Worm (Caenorhabditis elegans) whole organism, L1 larva: Measurements from ENCODE around the gene T05A7.1.

Experiments
- ceh-8 ChIP-seq: fragments of 200-800 bp; sonication (Bioruptor generic); optimal IDR thresholded peaks from 2 replicates; lab custom pipeline; 2018; ENCODE audit warnings: mild to moderate bottlenecking, missing genetic modification characterization, moderate library complexity, missing compliant biosample characterization
- dpl-1 ChIP-seq, 3 experiments: fragments of 150-350 bp in 2 of 3; sonication (generic microtip) in 1 of 3; optimal IDR thresholded peaks; 2 replicates each; lab custom pipeline; 2014 to 2017; ENCODE audit warnings: missing biosample characterization in 3 of 3, missing genetic modification characterization in 3 of 3, missing genetic modification reagents in 3 of 3
- fkh-8 ChIP-seq: sonication (generic microtip); optimal IDR thresholded peaks from 2 replicates; lab custom pipeline; 2016; ENCODE audit warnings: mild to moderate bottlenecking, missing genetic modification characterization, missing compliant biosample characterization
- irx-1 ChIP-seq: sonication (generic microtip); optimal IDR thresholded peaks from 2 replicates; lab custom pipeline; 2016; ENCODE audit warnings: missing genetic modification characterization, missing compliant biosample characterization
- lin-39 ChIP-seq: fragments of 150-350 bp; optimal IDR thresholded peaks from 2 replicates; lab custom pipeline; 2014; ENCODE audit warnings: missing biosample characterization, missing genetic modification reagents, missing genetic modification characterization
- nhr-11 ChIP-seq: fragments of 150-350 bp; optimal IDR thresholded peaks from 2 replicates; lab custom pipeline; 2014; ENCODE audit warnings: missing biosample characterization, missing genetic modification characterization
- nhr-28 ChIP-seq: fragments of 150-350 bp; optimal IDR thresholded peaks from 2 replicates; lab custom pipeline; 2014; ENCODE audit warnings: missing biosample characterization, missing genetic modification characterization
- sox-4 ChIP-seq: sonication (generic microtip); optimal IDR thresholded peaks from 2 replicates; lab custom pipeline; 2016; ENCODE audit warnings: missing genetic modification characterization, missing compliant biosample characterization
- ztf-4 ChIP-seq: fragments of 150-350 bp; optimal IDR thresholded peaks from 2 replicates; lab custom pipeline; 2014; ENCODE audit warnings: missing biosample characterization, missing genetic modification characterization

- TF ChIP-seq nhr-11 (tag; lab: Kevin White, UChicago) (no peak), lin-39 (no peak), sox-4 (tag; lab: Kevin White, UChicago) (no peak), fkh-8 (no peak), ceh-8 (GFP tag; lab: Kevin White, UChicago) (no peak), dpl-1 (GFP tag; optimal IDR thresholded peaks at IDR 0.05; lab: Kevin White, UChicago) (no peak), ztf-4 (tag; lab: Kevin White, UChicago) (no peak), irx-1 (tag; lab: Kevin White, UChicago) (no peak), nhr-28 (no peak)
These were observed 25.0 kb downstream of the T05A7.1 start for ce11 chrII:4703011-4703410.
